Fruit fly (Drosophila melanogaster): ENCODE results near the gene CG2082.
A peak's percentile ranks its signal among the peaks of the same experiment; 100 is the strongest.

CG2082 gene

dm6 chr3R:5821243-5821642 is 40.4 kb upstream of the CG2082 start, which contains the start of gene Hpr1 (continued):
- TF ChIP-seq grn (GFP tag; optimal IDR thresholded peaks at IDR 0.05) (no peak), Hr51 (GFP tag; optimal IDR thresholded peaks at IDR 0.05) (no peak), CG30020 (tag; optimal IDR thresholded peaks at IDR 0.05) (no peak), ase (GFP tag; IDR thresholded peaks at IDR 0.05) (no peak), tx (GFP tag; optimal IDR thresholded peaks at IDR 0.05) (no peak), CG3838 (GFP tag; optimal IDR thresholded peaks at IDR 0.05) (no peak), CG12219 (GFP tag; optimal IDR thresholded peaks at IDR 0.05) (no peak), CG14441 (GFP tag; IDR thresholded peaks at IDR 0.05) (no peak), CG2116 (GFP tag; optimal IDR thresholded peaks at IDR 0.05) (peak; percentile 57), CTCF (GFP tag; optimal IDR thresholded peaks at IDR 0.05) (no peak), zen2 (GFP tag; IDR thresholded peaks at IDR 0.05; ENCODE audit: partially characterized antibody) (no peak), Dref (GFP tag; IDR thresholded peaks at IDR 0.05) (peak; percentile 77), CG3726 (GFP tag; IDR thresholded peaks at IDR 0.05) (no peak), chn (GFP tag; optimal IDR thresholded peaks at IDR 0.05) (no peak), Fer2 (tag; optimal IDR thresholded peaks at IDR 0.05) (no peak), danr (GFP tag; IDR thresholded peaks at IDR 0.05) (no peak), chm (GFP tag; IDR thresholded peaks at IDR 0.05) (no peak), NC2β (GFP tag; optimal IDR thresholded peaks at IDR 0.05) (no peak), CG8924 (tag; optimal IDR thresholded peaks at IDR 0.05) (no peak), Trl (optimal IDR thresholded peaks at IDR 0.05) (no peak), Trl (GFP tag; optimal IDR thresholded peaks at IDR 0.05) (no peak), trem (tag; optimal IDR thresholded peaks at IDR 0.05) (peak; percentile 99), knrl (GFP tag; IDR thresholded peaks at IDR 0.05; ENCODE audit: partially characterized antibody) (no peak), gem (tag; optimal IDR thresholded peaks at IDR 0.05) (no peak), MESR4 (GFP tag; optimal IDR thresholded peaks at IDR 0.05) (peak; percentile 36), gcm2 (GFP tag; optimal IDR thresholded peaks at IDR 0.05) (no peak), dm (GFP tag; optimal IDR thresholded peaks at IDR 0.05) (no peak), CG15601 (tag; optimal IDR thresholded peaks at IDR 0.05) (no peak), Doc3 (GFP tag; IDR thresholded peaks at IDR 0.05; ENCODE audit: partially characterized antibody) (peak; percentile 23; the same call in 1 of the 3 replicates), sna (GFP tag; IDR thresholded peaks at IDR 0.05; ENCODE audit: partially characterized antibody) (peak; percentile 51; the same call in 1 of the 2 replicates), Bdp1 (GFP tag; optimal IDR thresholded peaks at IDR 0.05) (no peak), CG11093 (GFP tag; IDR thresholded peaks at IDR 0.05) (no peak), Optix (GFP tag; IDR thresholded peaks at IDR 0.05) (no peak), CG4617 (GFP tag; optimal IDR thresholded peaks at IDR 0.05; ENCODE audit: borderline replicate concordance) (peak; percentile 68), CG11723 (GFP tag; optimal IDR thresholded peaks at IDR 0.05) (no peak), CG6689 (GFP tag; IDR thresholded peaks at IDR 0.05) (no peak), CG4404 (GFP tag; IDR thresholded peaks at IDR 0.05) (no peak), Sry-δ (GFP tag; optimal IDR thresholded peaks at IDR 0.05) (peak; percentile 42), CG10267 (tag; optimal IDR thresholded peaks at IDR 0.05) (peak; percentile 42), gt (GFP tag; IDR thresholded peaks at IDR 0.05) (no peak), CG8290 (GFP tag; optimal IDR thresholded peaks at IDR 0.05) (no peak), CG8290 (tag; optimal IDR thresholded peaks at IDR 0.05) (no peak), YL-1 (GFP tag; optimal IDR thresholded peaks at IDR 0.05) (peak; percentile 45), cad (GFP tag; optimal IDR thresholded peaks at IDR 0.05) (no peak), Fer1 (GFP tag; optimal IDR thresholded peaks at IDR 0.05) (no peak), disco-r (GFP tag; optimal IDR thresholded peaks at IDR 0.05) (no peak), CG12236 (GFP tag; optimal IDR thresholded peaks at IDR 0.05) (no peak), pzg (GFP tag; optimal IDR thresholded peaks at IDR 0.05) (peak; percentile 54), CG11695 (GFP tag; IDR thresholded peaks at IDR 0.05) (no peak), CG14667 (GFP tag; IDR thresholded peaks at IDR 0.05) (no peak), CG14014 (GFP tag; IDR thresholded peaks at IDR 0.05) (no peak), Side (GFP tag; optimal IDR thresholded peaks at IDR 0.05) (no peak), Oaz (GFP tag; IDR thresholded peaks at IDR 0.05) (no peak), Atf3 (GFP tag; optimal IDR thresholded peaks at IDR 0.05) (no peak)

Data from whole organism, embryonic.